Worm (Caenorhabditis elegans): ENCODE measurements around the gene C32A9.1.

DNA sequence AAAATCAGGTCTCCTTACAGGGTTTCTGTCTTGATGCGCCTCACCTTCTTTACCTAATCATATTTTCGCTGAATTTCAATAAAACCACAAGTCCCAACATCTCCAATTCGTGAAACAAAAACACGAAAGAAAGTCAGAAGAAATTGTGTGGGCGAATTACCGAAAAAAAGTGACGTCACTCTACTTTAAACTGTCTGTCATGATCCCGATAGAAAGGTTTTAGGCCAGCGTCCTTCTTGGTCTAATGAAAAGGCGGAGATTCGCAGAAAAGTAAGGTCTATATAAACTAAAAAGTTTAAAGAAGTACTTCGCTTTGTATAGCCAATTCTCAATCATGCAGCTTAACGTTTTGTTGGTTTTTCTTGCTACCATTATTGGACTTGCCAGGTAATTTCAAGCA is 46.4 kb upstream of the C32A9.1 start, which contains the start of gene cnc-8:
- TF ChIP-seq ztf-22 (GFP tag; optimal IDR thresholded peaks at IDR 0.05) (no peak), ama-1 (optimal IDR thresholded peaks at IDR 0.05) (no peak), ama-1 (GFP tag; optimal IDR thresholded peaks at IDR 0.05) (no peak), snpc-4 (GFP tag; optimal IDR thresholded peaks at IDR 0.05) (no peak), snpc-4 (tag; optimal IDR thresholded peaks at IDR 0.05) (no peak), C06A6.2 (GFP tag; conservative IDR thresholded peaks at IDR 0.05) (no peak), aptf-3 (GFP tag; IDR thresholded peaks at IDR 0.05) (no peak), mxl-1 (tag; optimal IDR thresholded peaks at IDR 0.05) (no peak), unc-130 (GFP tag; optimal IDR thresholded peaks at IDR 0.05) (no peak), zfh-2 (GFP tag; conservative IDR thresholded peaks at IDR 0.05) (no peak), lag-1 (GFP tag; IDR thresholded peaks at IDR 0.05) (no peak), T07F8.4 (tag; optimal IDR thresholded peaks at IDR 0.05) (no peak), xnd-1 (tag; optimal IDR thresholded peaks at IDR 0.05) (no peak)
